Fruit fly (Drosophila melanogaster): ENCODE data around the gene CG3119.

dm6 chr2L:2829637-2830340 is 7.8 kb downstream of the CG3119 start, which contains the start of gene Duox:
- no peak for TF ChIP-seq pan (optimal IDR thresholded peaks at IDR 0.05)
- TF ChIP-seq Myc (optimal IDR thresholded peaks at IDR 0.05): no peak
- TF ChIP-seq N (GFP tag; optimal IDR thresholded peaks at IDR 0.05): no peak
- TF ChIP-seq sage (GFP tag; optimal IDR thresholded peaks at IDR 0.05): no peak
- no peak for TF ChIP-seq Sp1 (GFP tag; optimal IDR thresholded peaks at IDR 0.05)
- TF ChIP-seq Hr83 (GFP tag; optimal IDR thresholded peaks at IDR 0.05; ENCODE audit: poor library complexity, severe bottlenecking): peak; percentile 74
- TF ChIP-seq psq (GFP tag; optimal IDR thresholded peaks at IDR 0.05): peak; percentile 89
- no peak for TF ChIP-seq Jra (GFP tag; optimal IDR thresholded peaks at IDR 0.05)
- TF ChIP-seq lola (GFP tag; optimal IDR thresholded peaks at IDR 0.05): no peak
- no peak for TF ChIP-seq Hr78 (GFP tag; optimal IDR thresholded peaks at IDR 0.05)
- no peak for TF ChIP-seq Abd-B (GFP tag; optimal IDR thresholded peaks at IDR 0.05)

All from whole organism, wandering third instar larva.